Worm (Caenorhabditis elegans) whole organism, L3 larva: ENCODE measurements around the gene W03C9.8.

ENCODE experiments used
- elt-2 ChIP-seq: sonication (generic microtip); optimal IDR thresholded peaks from 2 replicates; lab custom pipeline; 2016; ENCODE audit warnings: missing genetic modification reagents, mild to moderate bottlenecking, missing genetic modification characterization, missing compliant biosample characterization
- mml-1 ChIP-seq: fragments of 150-350 bp; sonication (generic microtip); optimal IDR thresholded peaks from 3 replicates; lab custom pipeline; 2014; ENCODE audit warnings: missing biosample characterization, missing genetic modification characterization

- TF ChIP-seq elt-2: no peak
- TF ChIP-seq mml-1 (tag; lab: Kevin White, UChicago): no peak
Observed at ce11 chrII:11979449-11980095, 31.0 kb downstream of the W03C9.8 start, which contains the start of the genes ash-2 and Y17G7B.20.
